Fruit fly (Drosophila melanogaster): ENCODE results near the gene CG5026.

Gene CG5026

dm6 chr3L:8958557-8958956 is 9.8 kb upstream of the CG5026 start, which contains the start of gene CG13313 (continued):
- no peak for TF ChIP-seq gem (tag; optimal IDR thresholded peaks at IDR 0.05)
- no peak for TF ChIP-seq ATbp (GFP tag; optimal IDR thresholded peaks at IDR 0.05)
- TF ChIP-seq Bgb (GFP tag; IDR thresholded peaks at IDR 0.05; ENCODE audit: partially characterized antibody), result no peak
- TF ChIP-seq unc-4 (GFP tag; IDR thresholded peaks at IDR 0.05; ENCODE audit: partially characterized antibody), result no peak
- TF ChIP-seq CG9817 (tag; optimal IDR thresholded peaks at IDR 0.05), result peak; percentile 7
- no peak for TF ChIP-seq ara (GFP tag; IDR thresholded peaks at IDR 0.05)
- TF ChIP-seq CG8478 (optimal IDR thresholded peaks at IDR 0.05), result no peak
- no peak for TF ChIP-seq CG17829 (tag; optimal IDR thresholded peaks at IDR 0.05)
- no peak for TF ChIP-seq repo (GFP tag; optimal IDR thresholded peaks at IDR 0.05)
- TF ChIP-seq Med (GFP tag), result peak; percentile 28
- no peak for TF ChIP-seq gcm2 (GFP tag; optimal IDR thresholded peaks at IDR 0.05)
- peak; percentile 3 for TF ChIP-seq phol (tag; optimal IDR thresholded peaks at IDR 0.05)

dm6 chr3L:8964458-8964857 is 3.9 kb upstream of the CG5026 start, which contains the start of gene ValRS-m:
Gene ValRS-m, minus strand, starts transcription at chr3L:8964769.
- TF ChIP-seq GATAe (GFP tag; conservative IDR thresholded peaks at IDR 0.05), result no peak
- TF ChIP-seq Atf3 (GFP tag; optimal IDR thresholded peaks at IDR 0.05), result no peak
- no peak for TF ChIP-seq her (GFP tag; optimal IDR thresholded peaks at IDR 0.05)
- TF ChIP-seq CG12071 (GFP tag; optimal IDR thresholded peaks at IDR 0.05), result no peak
- peak; percentile 86 for TF ChIP-seq E2f2 (GFP tag; IDR thresholded peaks at IDR 0.05)
- no peak for TF ChIP-seq C15 (GFP tag; IDR thresholded peaks at IDR 0.05)
- TF ChIP-seq CG9797 (GFP tag; optimal IDR thresholded peaks at IDR 0.05), result no peak
- TF ChIP-seq Trl (optimal IDR thresholded peaks at IDR 0.05), result no peak
- TF ChIP-seq Trl (GFP tag; optimal IDR thresholded peaks at IDR 0.05), result no peak
- TF ChIP-seq disco-r (GFP tag; optimal IDR thresholded peaks at IDR 0.05), result no peak
- TF ChIP-seq Scr (GFP tag; IDR thresholded peaks at IDR 0.05; ENCODE audit: partially characterized antibody), result no peak
- peak; percentile 6 for TF ChIP-seq pzg (GFP tag; optimal IDR thresholded peaks at IDR 0.05)
- no peak for TF ChIP-seq CG2199 (GFP tag; IDR thresholded peaks at IDR 0.05)
- peak; percentile 79 for TF ChIP-seq Dp (GFP tag; optimal IDR thresholded peaks at IDR 0.05)
- peak; percentile 47 for TF ChIP-seq Sry-δ (GFP tag; optimal IDR thresholded peaks at IDR 0.05)
- TF ChIP-seq CG3065 (GFP tag; optimal IDR thresholded peaks at IDR 0.05), result no peak
- no peak for TF ChIP-seq Nf-YA (GFP tag; IDR thresholded peaks at IDR 0.05)
- TF ChIP-seq croc (GFP tag; conservative IDR thresholded peaks at IDR 0.05), result no peak
- TF ChIP-seq jumu (GFP tag; optimal IDR thresholded peaks at IDR 0.05), result no peak
- no peak for TF ChIP-seq Elba2 (GFP tag; optimal IDR thresholded peaks at IDR 0.05)
- TF ChIP-seq Awh (GFP tag; IDR thresholded peaks at IDR 0.05), result no peak
- no peak for TF ChIP-seq CG10366 (GFP tag; IDR thresholded peaks at IDR 0.05)
- TF ChIP-seq CG13287 (GFP tag; IDR thresholded peaks at IDR 0.05; ENCODE audit: partially characterized antibody), result peak; percentile 41
- TF ChIP-seq CG14050 (GFP tag; IDR thresholded peaks at IDR 0.05), result no peak
- TF ChIP-seq BEAF-32 (GFP tag; optimal IDR thresholded peaks at IDR 0.05), result peak; percentile 3
- no peak for TF ChIP-seq CG9437 (GFP tag; optimal IDR thresholded peaks at IDR 0.05)
- TF ChIP-seq CG4424 (GFP tag; optimal IDR thresholded peaks at IDR 0.05), result no peak
- TF ChIP-seq CG14710 (tag; optimal IDR thresholded peaks at IDR 0.05), result no peak
- TF ChIP-seq kay (GFP tag; optimal IDR thresholded peaks at IDR 0.05), result no peak
- TF ChIP-seq Ets97D (GFP tag; optimal IDR thresholded peaks at IDR 0.05), result no peak
- no peak for TF ChIP-seq Bgb (GFP tag; IDR thresholded peaks at IDR 0.05; ENCODE audit: partially characterized antibody)
- peak; percentile 57 for TF ChIP-seq Dref (GFP tag; IDR thresholded peaks at IDR 0.05)
- TF ChIP-seq CG12236 (GFP tag; optimal IDR thresholded peaks at IDR 0.05), result no peak
- no peak for TF ChIP-seq ken (GFP tag; IDR thresholded peaks at IDR 0.05)
- no peak for TF ChIP-seq ttk (GFP tag; IDR thresholded peaks at IDR 0.05)
- TF ChIP-seq Fer1 (GFP tag; optimal IDR thresholded peaks at IDR 0.05), result no peak
- no peak for TF ChIP-seq zen (tag; optimal IDR thresholded peaks at IDR 0.05)
- no peak for TF ChIP-seq Max (GFP tag; optimal IDR thresholded peaks at IDR 0.05)
- no peak for TF ChIP-seq Sox100B (GFP tag; optimal IDR thresholded peaks at IDR 0.05)
- peak in 1 of 2 experiments; percentile 73 for TF ChIP-seq Pdp1 (GFP tag; optimal IDR thresholded peaks at IDR 0.05)
- no peak for TF ChIP-seq CG1024 (GFP tag; IDR thresholded peaks at IDR 0.05)
